Worm (Caenorhabditis elegans): ENCODE measurements around the gene frpr-1.

frpr-1 gene

ce11 chrX:8158975-8159813, 29.8 kb upstream of the frpr-1 start, which contains the start of gene hil-3 (continued):
- no peak for TF ChIP-seq F10B5.3 (tag; optimal IDR thresholded peaks at IDR 0.05)

- TF ChIP-seq nhr-77 (tag; optimal IDR thresholded peaks at IDR 0.05): no peak
- TF ChIP-seq madf-9 (GFP tag; conservative IDR thresholded peaks at IDR 0.05): 0 out of 2 replicates have a peak, but pooled peaks have one; percentile 21
- TF ChIP-seq aha-1 (tag): peak; percentile 94
- no peak for TF ChIP-seq unc-130 (GFP tag; optimal IDR thresholded peaks at IDR 0.05)
- peak; percentile 61 for TF ChIP-seq mes-2 (tag; optimal IDR thresholded peaks at IDR 0.05; ENCODE audit: poor library complexity, severe bottlenecking)
- no peak for TF ChIP-seq nhr-48 (tag; optimal IDR thresholded peaks at IDR 0.05)
- no peak for TF ChIP-seq zfp-2 (tag; optimal IDR thresholded peaks at IDR 0.05)
- no peak for TF ChIP-seq sdz-12 (GFP tag; optimal IDR thresholded peaks at IDR 0.05)
- TF ChIP-seq hlh-11 (tag; optimal IDR thresholded peaks at IDR 0.05): peak; percentile 55
- no peak for TF ChIP-seq nhr-6 (tag; optimal IDR thresholded peaks at IDR 0.05)
- peak; percentile 83 for TF ChIP-seq dve-1 (tag; optimal IDR thresholded peaks at IDR 0.05; ENCODE audit: insufficient read depth)
- peak; percentile 38 for TF ChIP-seq hlh-30 (tag; optimal IDR thresholded peaks at IDR 0.05; ENCODE audit: insufficient read depth)
- peak; percentile 27; the same call in 1 of the 2 replicates for TF ChIP-seq dmd-6 (GFP tag; IDR thresholded peaks at IDR 0.05)
- TF ChIP-seq ceh-82 (tag; optimal IDR thresholded peaks at IDR 0.05): no peak
- peak in 1 of 2 experiments; percentile 51 for TF ChIP-seq unc-62 (GFP tag; optimal IDR thresholded peaks at IDR 0.05 in 1 of 2)
- no peak for TF ChIP-seq unc-62 (tag; optimal IDR thresholded peaks at IDR 0.05)
- peak; percentile 24 for TF ChIP-seq nhr-102 (tag; optimal IDR thresholded peaks at IDR 0.05)
- peak; percentile 13; the same call in 1 of the 2 replicates for TF ChIP-seq hmg-1.1 (GFP tag; IDR thresholded peaks at IDR 0.05)
- no peak for TF ChIP-seq daf-12 (tag; optimal IDR thresholded peaks at IDR 0.05)
- peak; percentile 74 for TF ChIP-seq mep-1 (tag; optimal IDR thresholded peaks at IDR 0.05)
- TF ChIP-seq nhr-11 (tag; optimal IDR thresholded peaks at IDR 0.05): no peak
- peak; percentile 20 to 57 for TF ChIP-seq lsy-2 (tag; optimal IDR thresholded peaks at IDR 0.05)
- no peak for TF ChIP-seq gei-8 (GFP tag; optimal IDR thresholded peaks at IDR 0.05)
- peak; percentile 53 for TF ChIP-seq rbr-2 (tag; optimal IDR thresholded peaks at IDR 0.05)
- no peak for TF ChIP-seq Y105C5A.15 (GFP tag; IDR thresholded peaks at IDR 0.05)
- TF ChIP-seq lin-15B (tag; optimal IDR thresholded peaks at IDR 0.05): no peak
Measured at ce11 chrX:8157132-8157531, 27.7 kb upstream of the frpr-1 start.

- no peak for TF ChIP-seq zip-2 (tag; optimal IDR thresholded peaks at IDR 0.05)
- 0 out of 2 replicates have a peak, but pooled peaks have one; percentile 65 for TF ChIP-seq Y105C5A.15 (GFP tag; IDR thresholded peaks at IDR 0.05)
- TF ChIP-seq nhr-41 (GFP tag; IDR thresholded peaks at IDR 0.05): 0 out of 2 replicates have a peak, but pooled peaks have one; percentile 9
- peak; percentile 50; the same call in 1 of the 2 replicates for TF ChIP-seq Y48G9A.11 (GFP tag; IDR thresholded peaks at IDR 0.05)
- TF ChIP-seq php-3 (GFP tag; IDR thresholded peaks at IDR 0.05): peak; percentile 44; the same call in 1 of the 2 replicates
- no peak for TF ChIP-seq nhr-237 (tag; optimal IDR thresholded peaks at IDR 0.05)
- TF ChIP-seq dmd-6 (GFP tag; IDR thresholded peaks at IDR 0.05): peak; percentile 65
- no peak for TF ChIP-seq nhr-76 (tag; optimal IDR thresholded peaks at IDR 0.05)
- peak; percentile 22; the same call in 1 of the 2 replicates for TF ChIP-seq T26A8.4 (GFP tag; IDR thresholded peaks at IDR 0.05)
- peak; percentile 50 for TF ChIP-seq hlh-30 (tag; optimal IDR thresholded peaks at IDR 0.05; ENCODE audit: insufficient read depth)
- peak; percentile 21 for TF ChIP-seq nhr-28 (tag; optimal IDR thresholded peaks at IDR 0.05)
- TF ChIP-seq ceh-44 (GFP tag; IDR thresholded peaks at IDR 0.05): peak; percentile 63; the same call in 1 of the 2 replicates
- no peak for TF ChIP-seq gei-8 (GFP tag; optimal IDR thresholded peaks at IDR 0.05)
- peak; percentile 9 for TF ChIP-seq ztf-7 (tag; optimal IDR thresholded peaks at IDR 0.05)
- no peak for TF ChIP-seq F44E2.7 (GFP tag; IDR thresholded peaks at IDR 0.05)
- TF ChIP-seq Y75B8A.6 (GFP tag; IDR thresholded peaks at IDR 0.05): 0 out of 2 replicates have a peak, but pooled peaks have one; percentile 35
- TF ChIP-seq skn-1 (tag; optimal IDR thresholded peaks at IDR 0.05): no peak
- TF ChIP-seq lim-7 (GFP tag; IDR thresholded peaks at IDR 0.05): peak; percentile 83
- peak; percentile 72 for TF ChIP-seq mes-2 (tag; optimal IDR thresholded peaks at IDR 0.05; ENCODE audit: poor library complexity, severe bottlenecking)
- TF ChIP-seq vab-7 (GFP tag; IDR thresholded peaks at IDR 0.05): peak; percentile 72
- TF ChIP-seq mep-1 (tag; optimal IDR thresholded peaks at IDR 0.05): peak; percentile 64
- no peak for TF ChIP-seq daf-16 (GFP tag; optimal IDR thresholded peaks at IDR 0.05)
- peak; percentile 34 for TF ChIP-seq daf-16 (tag; optimal IDR thresholded peaks at IDR 0.05)
- TF ChIP-seq arid-1 (GFP tag; conservative IDR thresholded peaks at IDR 0.05): peak; percentile 57; the same call in 1 of the 2 replicates
- TF ChIP-seq zfp-3 (GFP tag; conservative IDR thresholded peaks at IDR 0.05): 0 out of 2 replicates have a peak, but pooled peaks have one; percentile 41
- 0 out of 2 replicates have a peak, but pooled peaks have one; percentile 61 for TF ChIP-seq F26F4.8 (GFP tag; conservative IDR thresholded peaks at IDR 0.05)
Measured at ce11 chrX:8156502-8156901, 27.1 kb upstream of the frpr-1 start.
